Worm (Caenorhabditis elegans): ENCODE measurements around the gene srh-288.

ce11 chrV:17824610-17825009 is 29.1 kb upstream of the srh-288 start, which contains the start of gene srh-301:
- TF ChIP-seq nhr-23 (tag; optimal IDR thresholded peaks at IDR 0.05) (no peak), snpc-4 (tag; optimal IDR thresholded peaks at IDR 0.05) (no peak), zag-1 (tag; optimal IDR thresholded peaks at IDR 0.05) (no peak), nhr-77 (tag; optimal IDR thresholded peaks at IDR 0.05) (no peak), ama-1 (optimal IDR thresholded peaks at IDR 0.05) (no peak), lin-15B (tag; optimal IDR thresholded peaks at IDR 0.05) (no peak), sea-2 (GFP tag; optimal IDR thresholded peaks at IDR 0.05) (no peak), skn-1 (tag; optimal IDR thresholded peaks at IDR 0.05) (no peak), aly-2 (tag; optimal IDR thresholded peaks at IDR 0.05) (no peak), ZK546.5 (tag; optimal IDR thresholded peaks at IDR 0.05) (no peak)
